Fruit fly (Drosophila melanogaster): ENCODE data around the gene HP4.

DNA sequence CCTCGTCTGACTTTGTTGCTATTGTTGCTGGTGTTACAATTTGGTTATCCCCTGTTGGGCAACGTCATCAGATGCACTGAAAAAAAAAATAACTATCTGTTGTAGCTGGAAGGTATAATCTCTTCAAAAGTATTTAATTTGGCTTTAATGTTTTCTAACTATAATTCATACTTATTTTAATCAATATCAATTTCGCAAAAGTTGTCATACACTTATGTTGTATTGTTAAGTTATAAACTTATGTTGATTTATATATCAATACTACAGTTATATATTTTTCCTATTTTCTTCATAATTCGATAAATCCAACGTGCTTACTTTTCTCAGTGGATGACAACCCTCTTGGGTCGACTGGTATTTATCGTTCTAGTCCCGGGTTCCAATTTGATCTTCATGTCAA is 22.2 kb downstream of the HP4 start:
- no peak for TF ChIP-seq CG9705 (GFP tag; optimal IDR thresholded peaks at IDR 0.05)
- no peak for TF ChIP-seq Abd-B (GFP tag; optimal IDR thresholded peaks at IDR 0.05)
- TF ChIP-seq psq (GFP tag; optimal IDR thresholded peaks at IDR 0.05): no peak
- TF ChIP-seq woc (GFP tag; optimal IDR thresholded peaks at IDR 0.05): no peak
- TF ChIP-seq rgr (GFP tag; optimal IDR thresholded peaks at IDR 0.05): no peak
- no peak for TF ChIP-seq Hr78 (GFP tag; optimal IDR thresholded peaks at IDR 0.05)
- TF ChIP-seq Myc (optimal IDR thresholded peaks at IDR 0.05): no peak
- no peak for TF ChIP-seq lola (GFP tag; optimal IDR thresholded peaks at IDR 0.05)
- TF ChIP-seq dsf (GFP tag; optimal IDR thresholded peaks at IDR 0.05; ENCODE audit: borderline replicate concordance): no peak
- no peak for TF ChIP-seq h (GFP tag; optimal IDR thresholded peaks at IDR 0.05)
- no peak for TF ChIP-seq HLH106 (tag; optimal IDR thresholded peaks at IDR 0.05)
- no peak for TF ChIP-seq CrebA (GFP tag; optimal IDR thresholded peaks at IDR 0.05; ENCODE audit: borderline replicate concordance)
- no peak for TF ChIP-seq usp (GFP tag; optimal IDR thresholded peaks at IDR 0.05)

All from whole organism, wandering third instar larva.